Worm (Caenorhabditis elegans): ENCODE results near the gene lsm-7.

lsm-7 gene

DNA sequence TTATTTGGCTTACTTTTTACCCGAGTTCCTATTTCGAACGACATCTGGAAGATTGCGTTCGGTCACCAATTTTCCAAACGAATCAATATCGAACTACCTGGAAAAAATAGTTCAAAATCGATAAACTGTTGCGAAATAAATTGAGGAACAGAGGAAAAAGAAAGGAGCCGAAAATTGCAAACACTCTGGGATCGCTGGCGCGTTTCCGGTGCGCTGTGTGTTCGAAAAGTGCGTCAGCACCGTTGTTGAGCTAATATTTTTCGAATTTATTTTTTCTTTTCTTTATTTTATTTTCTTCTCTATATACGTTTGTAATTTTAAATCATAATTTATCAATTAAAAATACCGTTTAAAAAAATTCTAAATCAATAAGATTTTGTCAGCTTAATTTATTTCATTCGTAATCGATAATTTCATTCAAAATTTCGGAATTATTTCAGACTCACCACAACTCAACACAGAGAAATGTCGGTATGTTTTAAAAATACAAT is at the start of gene lsm-7, which contains the start of gene dnc-1:
Gene lsm-7, plus strand, starts transcription at position 441 of the 491 bp plus-strand sequence.
Gene dnc-1, minus strand, starts transcription at position 142 of the 491 bp plus-strand sequence.
- TF ChIP-seq zip-4 (GFP tag; optimal IDR thresholded peaks at IDR 0.05) (peak; percentile 90), efl-3 (GFP tag; optimal IDR thresholded peaks at IDR 0.05) (no peak), nhr-237 (tag; optimal IDR thresholded peaks at IDR 0.05) (no peak), lin-15B (tag; optimal IDR thresholded peaks at IDR 0.05) (peak; percentile 49), F16B12.6 (tag; optimal IDR thresholded peaks at IDR 0.05) (peak; percentile 39), nhr-12 (tag; optimal IDR thresholded peaks at IDR 0.05) (no peak), fos-1 (tag; optimal IDR thresholded peaks at IDR 0.05) (peak; percentile 45), tbx-2 (tag; optimal IDR thresholded peaks at IDR 0.05) (peak; percentile 62), ztf-11 (tag; optimal IDR thresholded peaks at IDR 0.05) (no peak), lir-3 (tag; optimal IDR thresholded peaks at IDR 0.05; ENCODE audit: poor library complexity) (no peak), irx-1 (tag; optimal IDR thresholded peaks at IDR 0.05) (no peak), nhr-11 (tag; optimal IDR thresholded peaks at IDR 0.05) (no peak), blmp-1 (tag; optimal IDR thresholded peaks at IDR 0.05) (no peak), nhr-71 (tag; optimal IDR thresholded peaks at IDR 0.05) (peak; percentile 84), grh-1 (GFP tag; IDR thresholded peaks at IDR 0.05) (no peak), nhr-19 (GFP tag; conservative IDR thresholded peaks at IDR 0.05) (peak; percentile 50), pqm-1 (tag; optimal IDR thresholded peaks at IDR 0.05) (no peak), jun-1 (tag; optimal IDR thresholded peaks at IDR 0.05) (peak; percentile 67), unc-62 (GFP tag; optimal IDR thresholded peaks at IDR 0.05) (no peak), xbp-1 (tag; optimal IDR thresholded peaks at IDR 0.05) (peak; percentile 57), hpl-2 (GFP tag; optimal IDR thresholded peaks at IDR 0.05) (peak; percentile 41), mep-1 (tag; optimal IDR thresholded peaks at IDR 0.05) (peak; percentile 86), nhr-85 (tag) (peak; percentile 82), hlh-4 (tag; optimal IDR thresholded peaks at IDR 0.05) (no peak), ceh-88 (GFP tag; IDR thresholded peaks at IDR 0.05) (no peak), C04F5.9 (tag; optimal IDR thresholded peaks at IDR 0.05) (no peak), dsc-1 (tag; optimal IDR thresholded peaks at IDR 0.05) (peak; percentile 48), nhr-77 (tag; optimal IDR thresholded peaks at IDR 0.05) (peak; percentile 60), ets-5 (GFP tag; IDR thresholded peaks at IDR 0.05) (no peak), nhr-90 (tag; optimal IDR thresholded peaks at IDR 0.05; ENCODE audit: poor library complexity) (peak; percentile 20), aha-1 (tag; optimal IDR thresholded peaks at IDR 0.05) (no peak), mef-2 (tag; optimal IDR thresholded peaks at IDR 0.05) (no peak), unc-86 (tag; optimal IDR thresholded peaks at IDR 0.05) (peak; percentile 52), ceh-90 (tag; optimal IDR thresholded peaks at IDR 0.05) (no peak), sox-4 (tag; optimal IDR thresholded peaks at IDR 0.05) (no peak), dpl-1 (GFP tag; optimal IDR thresholded peaks at IDR 0.05) (peak; percentile 69 to 79 (median 69)), C34B4.2 (tag; optimal IDR thresholded peaks at IDR 0.05) (no peak), ama-1 (optimal IDR thresholded peaks at IDR 0.05) (no peak), zag-1 (tag; optimal IDR thresholded peaks at IDR 0.05) (no peak), egl-27 (tag; optimal IDR thresholded peaks at IDR 0.05) (peak in 1 of 2 experiments; percentile 3), pag-3 (tag; optimal IDR thresholded peaks at IDR 0.05; ENCODE audit: borderline replicate concordance, insufficient read depth) (no peak), skn-1 (tag; optimal IDR thresholded peaks at IDR 0.05) (peak; percentile 73), sptf-1 (tag; optimal IDR thresholded peaks at IDR 0.05) (no peak), nhr-28 (tag; optimal IDR thresholded peaks at IDR 0.05) (no peak), ceh-8 (GFP tag; optimal IDR thresholded peaks at IDR 0.05) (no peak), swsn-7 (tag; optimal IDR thresholded peaks at IDR 0.05) (peak; percentile 72), lin-39 (tag; optimal IDR thresholded peaks at IDR 0.05) (peak; percentile 41), alr-1 (tag; optimal IDR thresholded peaks at IDR 0.05; ENCODE audit: borderline replicate concordance) (no peak), mab-9 (GFP tag; IDR thresholded peaks at IDR 0.05) (peak; percentile 27; the same call in 1 of the 2 replicates), unc-130 (tag; optimal IDR thresholded peaks at IDR 0.05) (peak; percentile 9), Y116A8C.19 (tag; optimal IDR thresholded peaks at IDR 0.05; ENCODE audit: borderline replicate concordance) (no peak), sup-37 (GFP tag; optimal IDR thresholded peaks at IDR 0.05) (no peak), fkh-10 (GFP tag; optimal IDR thresholded peaks at IDR 0.05) (peak; percentile 46), aly-2 (tag; optimal IDR thresholded peaks at IDR 0.05) (no peak)
